Worm (Caenorhabditis elegans) whole organism, L4 larva: ENCODE results near the gene chup-1.
A peak's percentile ranks its signal among the peaks of the same experiment; 100 is the strongest.

Source experiments
- D1046.2 ChIP-seq: fragments of 200-800 bp; sonication (Bioruptor generic); IDR thresholded peaks from 2 replicates; pipeline ENCODE4 v1.3.6; 2022; ENCODE audit warnings: missing genetic modification characterization, missing compliant biosample characterization
- F26F4.8 ChIP-seq: fragments of 200-800 bp; sonication (Bioruptor generic); conservative IDR thresholded peaks from 2 replicates; pipeline ENCODE4 v1.3.6; 2022; ENCODE audit warnings: missing genetic modification characterization, missing compliant biosample characterization
- F37D6.2 ChIP-seq: sonication (generic microtip); optimal IDR thresholded peaks from 2 replicates; lab custom pipeline; 2016; ENCODE audit warnings: mild to moderate bottlenecking, missing genetic modification characterization, missing compliant biosample characterization
- F44E2.7 ChIP-seq: fragments of 200-800 bp; sonication (Bioruptor generic); IDR thresholded peaks from 2 replicates; pipeline ENCODE4 v2.1.2; 2022; ENCODE audit warnings: missing genetic modification characterization, missing compliant biosample characterization
- F49E8.2 ChIP-seq: sonication (generic microtip); optimal IDR thresholded peaks from 2 replicates; lab custom pipeline; 2016; ENCODE audit warnings: missing compliant biosample characterization, mild to moderate bottlenecking, missing genetic modification characterization, borderline replicate concordance
- R02D3.7 ChIP-seq: fragments of 150-350 bp; sonication (generic microtip); optimal IDR thresholded peaks from 3 replicates; lab custom pipeline; 2014; ENCODE audit warnings: missing biosample characterization, missing genetic modification characterization
- T20F7.1 ChIP-seq: fragments of 200-800 bp; sonication (Bioruptor generic); optimal IDR thresholded peaks from 2 replicates; lab custom pipeline; 2018; ENCODE audit warnings: mild to moderate bottlenecking, missing genetic modification characterization, missing compliant biosample characterization
- T26A8.4 ChIP-seq: fragments of 200-800 bp; sonication (Bioruptor generic); IDR thresholded peaks from 2 replicates; pipeline ENCODE4 v1.3.6; 2022; ENCODE audit warnings: missing genetic modification characterization, missing compliant biosample characterization
- Y48G9A.11 ChIP-seq: fragments of 200-800 bp; sonication (Bioruptor generic); IDR thresholded peaks from 2 replicates; pipeline ENCODE4 v1.3.6; 2022; ENCODE audit warnings: missing genetic modification reagents, missing genetic modification characterization, missing compliant biosample characterization
- Y5F2A.4 ChIP-seq: fragments of 200-800 bp; sonication (Bioruptor generic); optimal IDR thresholded peaks from 2 replicates; lab custom pipeline; 2018; ENCODE audit warnings: mild to moderate bottlenecking, missing genetic modification characterization, missing compliant biosample characterization
- Y75B8A.6 ChIP-seq: fragments of 200-800 bp; sonication (Bioruptor generic); IDR thresholded peaks from 2 replicates; pipeline ENCODE4 v1.3.6; 2022; ENCODE audit warnings: missing genetic modification reagents, missing genetic modification characterization, missing compliant biosample characterization
- aha-1 ChIP-seq: fragments of 150-350 bp; peaks from one replicate; lab custom pipeline; 2014; ENCODE audit warnings: missing biosample characterization, missing genetic modification characterization
- aly-2 ChIP-seq: sonication (generic microtip); optimal IDR thresholded peaks from 2 replicates; lab custom pipeline; 2018; ENCODE audit warnings: missing biosample characterization, missing genetic modification characterization
- ama-1 ChIP-seq: fragments of 150-350 bp; optimal IDR thresholded peaks from 2 replicates; lab custom pipeline; 2014; ENCODE audit warnings: inconsistent platforms, mixed read lengths
- ceh-32 ChIP-seq: sonication (generic microtip); optimal IDR thresholded peaks from 2 replicates; lab custom pipeline; 2016; ENCODE audit warnings: mild to moderate bottlenecking, missing genetic modification characterization, missing compliant biosample characterization; ENCODE audit not compliant: poor library complexity
- ceh-82 ChIP-seq: sonication (generic microtip); optimal IDR thresholded peaks from 2 replicates; lab custom pipeline; 2017; ENCODE audit warnings: missing biosample characterization, missing genetic modification characterization
- ces-1 ChIP-seq: fragments of 150-350 bp; sonication (generic microtip); optimal IDR thresholded peaks from 4 replicates; lab custom pipeline; 2014; ENCODE audit warnings: missing biosample characterization, missing genetic modification reagents, missing genetic modification characterization
- daf-19 ChIP-seq: fragments of 200-800 bp; sonication (Bioruptor generic); conservative IDR thresholded peaks from 2 replicates; pipeline ENCODE4 v1.3.6; 2022; ENCODE audit warnings: missing genetic modification characterization, missing compliant biosample characterization
- daf-8 ChIP-seq: fragments of 200-800 bp; sonication (Bioruptor generic); IDR thresholded peaks from 2 replicates; pipeline ENCODE4 v1.3.6; 2022; ENCODE audit warnings: missing genetic modification characterization, missing compliant biosample characterization
- dmd-6 ChIP-seq: fragments of 200-800 bp; sonication (Bioruptor generic); IDR thresholded peaks from 2 replicates; pipeline ENCODE4 v1.3.6; 2022; ENCODE audit warnings: missing genetic modification reagents, missing genetic modification characterization, missing compliant biosample characterization
- dmd-8 ChIP-seq: fragments of 200-800 bp; sonication (Bioruptor generic); IDR thresholded peaks from 2 replicates; pipeline ENCODE4 v1.3.6; 2022; ENCODE audit warnings: missing genetic modification characterization, missing compliant biosample characterization
- dpl-1 ChIP-seq: fragments of 150-350 bp; optimal IDR thresholded peaks from 2 replicates; lab custom pipeline; 2014; ENCODE audit warnings: missing biosample characterization, missing genetic modification reagents, missing genetic modification characterization
- duxl-1 ChIP-seq: sonication (generic microtip); optimal IDR thresholded peaks from 2 replicates; lab custom pipeline; 2016; ENCODE audit warnings: mild to moderate bottlenecking, missing genetic modification characterization, moderate library complexity, missing compliant biosample characterization; ENCODE audit not compliant: poor library complexity
- egl-43 ChIP-seq: fragments of 200-800 bp; sonication (Bioruptor generic); IDR thresholded peaks from 2 replicates; pipeline ENCODE4 v1.3.6; 2022; ENCODE audit warnings: missing genetic modification reagents, missing genetic modification characterization, missing compliant biosample characterization
- gei-8 ChIP-seq: fragments of 200-800 bp; sonication (Bioruptor generic); optimal IDR thresholded peaks from 2 replicates; lab custom pipeline; 2018; ENCODE audit warnings: mild to moderate bottlenecking, missing genetic modification characterization, missing compliant biosample characterization
- hif-1 ChIP-seq, 2 experiments: sonication (generic microtip); optimal IDR thresholded peaks; 2 replicates each; lab custom pipeline; 2016 to 2017; ENCODE audit warnings: missing compliant biosample characterization in 2 of 2, missing genetic modification characterization in 2 of 2, missing genetic modification reagents in 2 of 2, missing genotype in 2 of 2, mild to moderate bottlenecking in 1 of 2
- hlh-30 ChIP-seq: sonication (generic microtip); optimal IDR thresholded peaks from 2 replicates; lab custom pipeline; 2017; ENCODE audit warnings: antibody characterized with exemption, mild to moderate bottlenecking, missing genetic modification characterization, missing compliant biosample characterization; ENCODE audit not compliant: insufficient read depth
- hmg-1.1 ChIP-seq: fragments of 200-800 bp; sonication (Bioruptor generic); IDR thresholded peaks from 2 replicates; pipeline ENCODE4 v1.3.6; 2022; ENCODE audit warnings: missing genetic modification reagents, missing genetic modification characterization, missing compliant biosample characterization
- lim-7 ChIP-seq: fragments of 200-800 bp; sonication (Bioruptor generic); IDR thresholded peaks from 2 replicates; pipeline ENCODE4 v1.3.6; 2022; ENCODE audit warnings: missing genetic modification characterization, missing compliant biosample characterization
- lin-15B ChIP-seq: fragments of 150-350 bp; sonication (generic microtip); optimal IDR thresholded peaks from 3 replicates; lab custom pipeline; 2014; ENCODE audit warnings: missing biosample characterization, missing genetic modification characterization
- lin-39 ChIP-seq: fragments of 150-350 bp; optimal IDR thresholded peaks from 2 replicates; lab custom pipeline; 2014; ENCODE audit warnings: missing biosample characterization, missing genetic modification reagents, missing genetic modification characterization
- lir-3 ChIP-seq: sonication (generic microtip); optimal IDR thresholded peaks from 2 replicates; lab custom pipeline; 2016; ENCODE audit warnings: mild to moderate bottlenecking, missing genetic modification characterization, missing compliant biosample characterization
- madf-5 ChIP-seq, 2 experiments: fragments of 200-800 bp; sonication (Bioruptor generic); IDR thresholded peaks; 2 replicates each; pipeline ENCODE4 v1.3.6; 2022; ENCODE audit warnings: missing compliant biosample characterization in 2 of 2, missing genetic modification characterization in 2 of 2
- madf-9 ChIP-seq: fragments of 200-800 bp; sonication (Bioruptor generic); conservative IDR thresholded peaks from 2 replicates; pipeline ENCODE4 v1.3.6; 2022; ENCODE audit warnings: missing genetic modification reagents, missing genetic modification characterization, missing compliant biosample characterization
- mdl-1 ChIP-seq, 2 experiments: fragments of 150-350 bp in 1 of 2; sonication (generic microtip) in 1 of 2; optimal IDR thresholded peaks; 2 replicates each; lab custom pipeline; 2014 to 2017; ENCODE audit warnings: missing biosample characterization in 2 of 2, missing genetic modification characterization in 2 of 2
- nhr-10 ChIP-seq: fragments of 150-350 bp; optimal IDR thresholded peaks from 2 replicates; lab custom pipeline; 2014; ENCODE audit warnings: missing biosample characterization, missing genetic modification characterization
- nhr-25 ChIP-seq: sonication (generic microtip); optimal IDR thresholded peaks from 2 replicates; lab custom pipeline; 2017; ENCODE audit warnings: missing genetic modification characterization, mild to moderate bottlenecking, missing compliant biosample characterization, antibody characterized with exemption, moderate library complexity, borderline replicate concordance; ENCODE audit not compliant: insufficient read depth
- nhr-28 ChIP-seq: fragments of 150-350 bp; optimal IDR thresholded peaks from 2 replicates; lab custom pipeline; 2014; ENCODE audit warnings: missing biosample characterization, missing genetic modification characterization
- nhr-48 ChIP-seq: sonication (generic microtip); optimal IDR thresholded peaks from 2 replicates; lab custom pipeline; 2016; ENCODE audit warnings: mild to moderate bottlenecking, missing genetic modification characterization, missing compliant biosample characterization
- pha-4 ChIP-seq, 2 experiments: fragments of 150-350 bp in 1 of 2; fragments of 200-800 bp in 1 of 2; sonication (Bioruptor generic) in 1 of 2; IDR thresholded peaks in 1 of 2; optimal IDR thresholded peaks in 1 of 2; 2 replicates each; pipeline versions ENCODE4 v1.3.6 to Lab custom; 2014 to 2022; ENCODE audit warnings: missing genetic modification characterization in 2 of 2, missing genetic modification reagents in 2 of 2, missing biosample characterization in 1 of 2, missing compliant biosample characterization in 1 of 2
- saeg-2 ChIP-seq: fragments of 200-800 bp; sonication (Bioruptor generic); IDR thresholded peaks from 2 replicates; pipeline ENCODE4 v1.3.6; 2022; ENCODE audit warnings: missing genetic modification reagents, missing genetic modification characterization, missing compliant biosample characterization
- sdz-12 ChIP-seq: fragments of 200-800 bp; sonication (Bioruptor generic); optimal IDR thresholded peaks from 2 replicates; lab custom pipeline; 2018; ENCODE audit warnings: mild to moderate bottlenecking, missing genetic modification characterization, missing compliant biosample characterization
- skn-1 ChIP-seq: fragments of 150-350 bp; optimal IDR thresholded peaks from 2 replicates; lab custom pipeline; 2014; ENCODE audit warnings: missing biosample characterization, missing genetic modification characterization
- snpc-1.2 ChIP-seq: fragments of 200-800 bp; sonication (Bioruptor generic); IDR thresholded peaks from 2 replicates; pipeline ENCODE4 v1.3.6; 2022; ENCODE audit warnings: missing genetic modification reagents, missing genetic modification characterization, missing compliant biosample characterization
- snpc-4 ChIP-seq: fragments of 150-350 bp; optimal IDR thresholded peaks from 2 replicates; lab custom pipeline; 2014; ENCODE audit warnings: missing biosample characterization, missing genetic modification characterization
- spr-1 ChIP-seq: sonication (generic microtip); optimal IDR thresholded peaks from 2 replicates; lab custom pipeline; 2016; ENCODE audit warnings: mild to moderate bottlenecking, missing genetic modification characterization, missing compliant biosample characterization
- tra-1 ChIP-seq: fragments of 200-800 bp; sonication (Bioruptor generic); IDR thresholded peaks from 2 replicates; pipeline ENCODE4 v1.3.6; 2022; ENCODE audit warnings: missing genetic modification reagents, missing genetic modification characterization, missing compliant biosample characterization
- unc-39 ChIP-seq: sonication (generic microtip); optimal IDR thresholded peaks from 2 replicates; lab custom pipeline; 2017; ENCODE audit warnings: missing biosample characterization, missing genetic modification characterization
- unc-62 ChIP-seq, 3 experiments: fragments of 150-350 bp in 1 of 3; sonication (generic microtip); optimal IDR thresholded peaks in 2 of 3; peaks in 1 of 3; 1 replicate in 1 of 3; 2 replicates in 2 of 3; lab custom pipeline; 2014 to 2017; ENCODE audit warnings: missing biosample characterization in 3 of 3, missing genetic modification characterization in 3 of 3, missing genetic modification reagents in 3 of 3, missing genotype in 1 of 3
- zfp-2 ChIP-seq: sonication (generic microtip); optimal IDR thresholded peaks from 2 replicates; lab custom pipeline; 2016; ENCODE audit warnings: mild to moderate bottlenecking, missing genetic modification characterization, missing compliant biosample characterization
- zfp-3 ChIP-seq: fragments of 200-800 bp; sonication (Bioruptor generic); conservative IDR thresholded peaks from 2 replicates; pipeline ENCODE4 v1.3.6; 2022; ENCODE audit warnings: missing genetic modification reagents, missing genetic modification characterization, missing compliant biosample characterization

chup-1 gene

DNA sequence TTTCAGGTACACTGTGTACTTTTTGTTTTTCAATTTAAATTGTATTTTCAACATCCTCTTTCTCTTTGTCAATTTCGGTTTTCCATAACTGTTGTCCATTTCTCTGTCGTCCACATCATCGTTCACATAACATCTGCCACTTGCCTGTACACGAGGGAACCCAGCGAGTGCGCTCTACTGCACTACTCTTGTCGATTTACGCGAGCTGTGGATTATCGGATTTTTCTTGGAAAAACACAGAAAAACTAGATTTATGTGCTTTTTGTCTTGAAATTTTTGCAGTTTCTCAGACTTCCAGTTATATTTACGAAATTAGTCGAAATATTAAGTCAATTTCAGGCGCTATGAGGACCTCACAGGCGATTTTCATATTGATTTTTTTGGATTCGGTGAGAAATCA lies at the start of gene chup-1 (continued):
- TF ChIP-seq lin-39 (no peak), lir-3 (no peak), unc-39 (tag; lab: Kevin White, UChicago) (no peak), ces-1 (GFP tag; lab: Kevin White, UChicago) (no peak), snpc-1.2 (no peak), hmg-1.1 (GFP tag; lab: Robert Waterston, UW) (no peak), dmd-6 (GFP tag; lab: Robert Waterston, UW) (0 out of 2 replicates have a peak, but pooled peaks have one; percentile 13), T20F7.1 (GFP tag; lab: Kevin White, UChicago) (no peak), madf-9 (no peak), daf-19 (GFP tag; lab: Robert Waterston, UW) (no peak), aha-1 (tag; lab: Kevin White, UChicago) (peak; percentile 97), F49E8.2 (tag; lab: Kevin White, UChicago) (no peak), egl-43 (GFP tag; lab: Robert Waterston, UW) (no peak), ceh-82 (tag; lab: Kevin White, UChicago) (no peak), nhr-10 (tag; lab: Kevin White, UChicago) (no peak), duxl-1 (tag; lab: Kevin White, UChicago) (no peak), nhr-25 (tag; lab: Kevin White, UChicago) (no peak), spr-1 (no peak), R02D3.7 (tag; lab: Kevin White, UChicago) (peak; percentile 64), Y48G9A.11 (GFP tag; lab: Robert Waterston, UW) (no peak), F37D6.2 (tag; lab: Kevin White, UChicago) (no peak), tra-1 (no peak), mdl-1 (tag; optimal IDR thresholded peaks at IDR 0.05; lab: Kevin White, UChicago) (peak in 1 of 2 experiments; percentile 63), zfp-2 (tag; lab: Kevin White, UChicago) (no peak), snpc-4 (no peak), ama-1 (lab: Kevin White, UChicago) (no peak), T26A8.4 (GFP tag; lab: Robert Waterston, UW) (no peak), lin-15B (tag; lab: Kevin White, UChicago) (no peak), dmd-8 (GFP tag; lab: Robert Waterston, UW) (no peak), Y75B8A.6 (no peak), F26F4.8 (GFP tag; lab: Robert Waterston, UW) (no peak), pha-4 (GFP tag; IDR thresholded peaks at IDR 0.05; lab: Robert Waterston, UW) (no peak), pha-4 (tag; optimal IDR thresholded peaks at IDR 0.05; lab: Kevin White, UChicago) (no peak), F44E2.7 (GFP tag; lab: Robert Waterston, UW) (no peak), aly-2 (tag; lab: Kevin White, UChicago) (no peak), hlh-30 (peak; percentile 60), skn-1 (tag; lab: Kevin White, UChicago) (no peak), D1046.2 (GFP tag; lab: Robert Waterston, UW) (no peak), dpl-1 (GFP tag; lab: Kevin White, UChicago) (no peak), gei-8 (GFP tag; lab: Kevin White, UChicago) (no peak), ceh-32 (tag; lab: Kevin White, UChicago) (no peak), daf-8 (GFP tag; lab: Robert Waterston, UW) (no peak), nhr-28 (peak; percentile 54), hif-1 (tag; optimal IDR thresholded peaks at IDR 0.05; lab: Kevin White, UChicago) (no peak), zfp-3 (GFP tag; lab: Robert Waterston, UW) (no peak), lim-7 (no peak), sdz-12 (GFP tag; lab: Kevin White, UChicago) (no peak), saeg-2 (GFP tag; lab: Robert Waterston, UW) (no peak), Y5F2A.4 (GFP tag; lab: Kevin White, UChicago) (no peak), madf-5 (GFP tag; IDR thresholded peaks at IDR 0.05; lab: Robert Waterston, UW) (no peak), nhr-48 (tag; lab: Kevin White, UChicago) (no peak), unc-62 (GFP tag; optimal IDR thresholded peaks at IDR 0.05 in 1 of 2; lab: Kevin White, UChicago) (peak in 1 of 2 experiments; percentile 46), unc-62 (tag; optimal IDR thresholded peaks at IDR 0.05; lab: Kevin White, UChicago) (no peak)
- TF ChIP-seq, all 104 proteins: peak for 16
